Fruit fly (Drosophila melanogaster) whole organism, embryonic: Measurements from ENCODE around the gene Klp10A.

Experiments
- Atf3 ChIP-seq: fragments of 200-800 bp; sonication (Bioruptor generic); optimal IDR thresholded peaks from 3 replicates; lab custom pipeline; 2016; ENCODE audit warnings: missing biosample characterization, missing genetic modification characterization
- CG10147 ChIP-seq: fragments of 200-800 bp; sonication (Bioruptor generic); optimal IDR thresholded peaks from 2 replicates; lab custom pipeline; 2019; ENCODE audit warnings: missing biosample characterization, mild to moderate bottlenecking, missing genetic modification characterization, moderate library complexity
- CG10209 ChIP-seq: fragments of 200-800 bp; sonication (Bioruptor generic); optimal IDR thresholded peaks from 3 replicates; lab custom pipeline; 2017; ENCODE audit warnings: missing biosample characterization, mild to moderate bottlenecking, missing genetic modification characterization, missing genetic modification reagents
- CG11456 ChIP-seq: fragments of 200-800 bp; sonication (Bioruptor generic); IDR thresholded peaks from 3 replicates; pipeline ENCODE4 v1.3.6; 2022; ENCODE audit warnings: missing biosample characterization, missing genetic modification characterization
- CG12104 ChIP-seq: fragments of 200-800 bp; sonication (Bioruptor generic); optimal IDR thresholded peaks from 3 replicates; lab custom pipeline; 2016; ENCODE audit warnings: missing biosample characterization, missing genetic modification characterization
- CG13123 ChIP-seq: fragments of 200-800 bp; sonication (Bioruptor generic); optimal IDR thresholded peaks from 2 replicates; lab custom pipeline; 2016; ENCODE audit warnings: missing biosample characterization, missing genetic modification characterization
- CG16815 ChIP-seq: fragments of 200-800 bp; sonication (Bioruptor generic); optimal IDR thresholded peaks from 3 replicates; lab custom pipeline; 2017; ENCODE audit warnings: missing biosample characterization, mild to moderate bottlenecking, missing genetic modification characterization
- CG2678 ChIP-seq: fragments of 200-800 bp; sonication (Bioruptor generic); optimal IDR thresholded peaks from 3 replicates; lab custom pipeline; 2019; ENCODE audit warnings: missing biosample characterization, mild to moderate bottlenecking, missing genetic modification characterization, moderate library complexity
- CG32532 ChIP-seq: fragments of 200-800 bp; sonication (Bioruptor generic); IDR thresholded peaks from 2 replicates; pipeline ENCODE4 v1.3.6; 2022; ENCODE audit warnings: missing biosample characterization, missing genetic modification characterization
- CG34422 ChIP-seq: fragments of 200-800 bp; sonication (Bioruptor generic); IDR thresholded peaks from 3 replicates; pipeline ENCODE4 v1.3.6; 2022; ENCODE audit warnings: missing biosample characterization, missing genetic modification characterization
- CG42726 ChIP-seq: fragments of 200-800 bp; sonication (Bioruptor generic); IDR thresholded peaks from 2 replicates; pipeline ENCODE4 v1.3.6; 2022; ENCODE audit warnings: missing biosample characterization, missing genetic modification characterization; ENCODE audit not compliant: partially characterized antibody
- CG4282 ChIP-seq: fragments of 200-800 bp; sonication (Bioruptor generic); optimal IDR thresholded peaks from 2 replicates; lab custom pipeline; 2016; ENCODE audit warnings: missing biosample characterization, missing genetic modification characterization
- CG4328 ChIP-seq: fragments of 200-800 bp; sonication (Bioruptor generic); optimal IDR thresholded peaks from 3 replicates; lab custom pipeline; 2017; ENCODE audit warnings: missing biosample characterization, missing genetic modification reagents, missing genetic modification characterization
- CG4707 ChIP-seq: fragments of 200-800 bp; sonication (Bioruptor generic); optimal IDR thresholded peaks from 2 replicates; lab custom pipeline; 2018; ENCODE audit warnings: missing biosample characterization, mild to moderate bottlenecking, missing genetic modification characterization, moderate library complexity
- CG4820 ChIP-seq: fragments of 200-800 bp; sonication (Bioruptor generic); optimal IDR thresholded peaks from 3 replicates; lab custom pipeline; 2016; ENCODE audit warnings: missing biosample characterization, missing genetic modification characterization
- CG6254 ChIP-seq: fragments of 200-800 bp; sonication (Bioruptor generic); optimal IDR thresholded peaks from 3 replicates; lab custom pipeline; 2017; ENCODE audit warnings: mild to moderate bottlenecking, missing biosample characterization, missing genetic modification reagents, missing genetic modification characterization
- CG7271 ChIP-seq: fragments of 200-800 bp; sonication (Bioruptor generic); optimal IDR thresholded peaks from 2 replicates; lab custom pipeline; 2018; ENCODE audit warnings: missing biosample characterization, mild to moderate bottlenecking, missing genetic modification characterization, moderate library complexity
- CG7839 ChIP-seq: fragments of 200-800 bp; sonication (Bioruptor generic); optimal IDR thresholded peaks from 3 replicates; lab custom pipeline; 2018; ENCODE audit warnings: missing biosample characterization, mild to moderate bottlenecking, missing genetic modification characterization, moderate library complexity
- CG8924 ChIP-seq: fragments of 200-800 bp; optimal IDR thresholded peaks from 3 replicates; lab custom pipeline; 2019; ENCODE audit warnings: missing biosample characterization, mild to moderate bottlenecking, missing genetic modification characterization, moderate library complexity
- CG9876 ChIP-seq: fragments of 200-800 bp; sonication (Bioruptor generic); optimal IDR thresholded peaks from 2 replicates; lab custom pipeline; 2016; ENCODE audit warnings: missing biosample characterization, missing genetic modification characterization
- CrebB ChIP-seq: fragments of 200-800 bp; sonication (Bioruptor generic); optimal IDR thresholded peaks from 3 replicates; lab custom pipeline; 2018; ENCODE audit warnings: missing biosample characterization, mild to moderate bottlenecking, missing genetic modification characterization
- Dfd ChIP-seq, 2 experiments: fragments of >200 bp; optimal IDR thresholded peaks; 2 replicates each; lab custom pipeline; 2017; ENCODE audit warnings: missing biosample characterization in 2 of 2, missing genetic modification characterization in 2 of 2
- Dip3 ChIP-seq: fragments of 200-800 bp; sonication (Bioruptor generic); optimal IDR thresholded peaks from 3 replicates; lab custom pipeline; 2016; ENCODE audit warnings: missing biosample characterization, missing genetic modification characterization
- Dref ChIP-seq: fragments of 200-800 bp; sonication (Bioruptor generic); IDR thresholded peaks from 2 replicates; pipeline ENCODE4 v1.3.6; 2022; ENCODE audit warnings: missing biosample characterization, missing genetic modification characterization
- Ets65A ChIP-seq: fragments of 200-800 bp; sonication (Bioruptor generic); peaks from one replicate; lab custom pipeline; 2016; ENCODE audit warnings: missing biosample characterization, missing genetic modification characterization
- HHEX ChIP-seq: fragments of 200-800 bp; sonication (Bioruptor generic); optimal IDR thresholded peaks from 3 replicates; lab custom pipeline; 2017; ENCODE audit warnings: missing biosample characterization, mild to moderate bottlenecking, missing genetic modification characterization, missing genetic modification reagents
- Pdp1 ChIP-seq, 2 experiments: fragments of 200-800 bp; sonication (Bioruptor generic); optimal IDR thresholded peaks; 3 replicates each; lab custom pipeline; 2016; ENCODE audit warnings: missing biosample characterization in 2 of 2, missing genetic modification characterization in 2 of 2, mild to moderate bottlenecking in 1 of 2, moderate library complexity in 1 of 2
- Six4 ChIP-seq: fragments of 200-800 bp; sonication (Bioruptor generic); optimal IDR thresholded peaks from 2 replicates; lab custom pipeline; 2016; ENCODE audit warnings: missing biosample characterization, missing genetic modification characterization
- Trl ChIP-seq, 3 experiments: fragments of >200 bp in 2 of 3; fragments of 200-800 bp in 1 of 3; sonication (Bioruptor generic) in 1 of 3; optimal IDR thresholded peaks; 2 replicates in 1 of 3; 3 replicates in 2 of 3; lab custom pipeline; 2016 to 2017; ENCODE audit warnings: missing biosample characterization in 1 of 3, missing genetic modification characterization in 1 of 3
- Vsx1 ChIP-seq: fragments of 200-800 bp; sonication (Bioruptor generic); optimal IDR thresholded peaks from 2 replicates; lab custom pipeline; 2017; ENCODE audit warnings: missing biosample characterization, mild to moderate bottlenecking, missing genetic modification characterization, missing genetic modification reagents
- YL-1 ChIP-seq: fragments of 200-800 bp; sonication (Bioruptor generic); optimal IDR thresholded peaks from 3 replicates; lab custom pipeline; 2017; ENCODE audit warnings: missing biosample characterization, mild to moderate bottlenecking, missing genetic modification characterization
- bbx ChIP-seq: fragments of 200-800 bp; sonication (Bioruptor generic); IDR thresholded peaks from 2 replicates; pipeline ENCODE4 v1.3.6; 2022; ENCODE audit warnings: missing biosample characterization, missing genetic modification characterization; ENCODE audit not compliant: partially characterized antibody
- ind ChIP-seq: fragments of 200-800 bp; sonication (Bioruptor generic); optimal IDR thresholded peaks from 3 replicates; lab custom pipeline; 2016; ENCODE audit warnings: missing biosample characterization, missing genetic modification characterization
- luna ChIP-seq: fragments of 200-800 bp; sonication (Bioruptor generic); optimal IDR thresholded peaks from 2 replicates; lab custom pipeline; 2016; ENCODE audit warnings: missing biosample characterization, missing genetic modification characterization
- mirr ChIP-seq: fragments of 200-800 bp; sonication (Bioruptor generic); optimal IDR thresholded peaks from 3 replicates; lab custom pipeline; 2018; ENCODE audit warnings: missing biosample characterization, mild to moderate bottlenecking, missing genetic modification characterization
- nmo ChIP-seq: fragments of 200-800 bp; sonication (Bioruptor generic); optimal IDR thresholded peaks from 2 replicates; lab custom pipeline; 2018; ENCODE audit warnings: missing biosample characterization, mild to moderate bottlenecking, missing genetic modification characterization, moderate library complexity
- otp ChIP-seq: fragments of 200-800 bp; sonication (Bioruptor generic); IDR thresholded peaks from 3 replicates; pipeline ENCODE4, ENCODE4 v1.3.6; 2022; ENCODE audit warnings: missing biosample characterization, missing genetic modification characterization
- peb ChIP-seq: fragments of 200-800 bp; sonication (Bioruptor generic); IDR thresholded peaks from 2 replicates; pipeline ENCODE4 v1.3.6; 2022; ENCODE audit warnings: missing biosample characterization, missing genetic modification characterization
- psq ChIP-seq: fragments of 200-800 bp; sonication (Bioruptor generic); optimal IDR thresholded peaks from 2 replicates; lab custom pipeline; 2017; ENCODE audit warnings: missing biosample characterization, missing genetic modification characterization
- ranshi ChIP-seq: fragments of 200-800 bp; sonication (Bioruptor generic); IDR thresholded peaks from 2 replicates; pipeline ENCODE4 v1.3.6; 2022; ENCODE audit warnings: missing biosample characterization, missing genetic modification characterization
- shn ChIP-seq: fragments of 200-800 bp; sonication (Bioruptor generic); optimal IDR thresholded peaks from 3 replicates; lab custom pipeline; 2016; ENCODE audit warnings: missing biosample characterization, missing genetic modification characterization
- sim ChIP-seq: fragments of 200-800 bp; sonication (Bioruptor generic); IDR thresholded peaks from 2 replicates; pipeline ENCODE4 v1.3.6; 2022; ENCODE audit warnings: missing biosample characterization, missing genetic modification characterization
- sisA ChIP-seq: fragments of 200-800 bp; sonication (Bioruptor generic); IDR thresholded peaks from 2 replicates; pipeline ENCODE4 v1.3.6; 2022; ENCODE audit warnings: missing biosample characterization, missing genetic modification characterization
- slou ChIP-seq: fragments of 200-800 bp; sonication (Bioruptor generic); optimal IDR thresholded peaks from 3 replicates; lab custom pipeline; 2016; ENCODE audit warnings: missing biosample characterization, missing genetic modification characterization
- so ChIP-seq: fragments of 200-800 bp; sonication (Bioruptor generic); IDR thresholded peaks from 3 replicates; pipeline ENCODE4 v1.3.6; 2022; ENCODE audit warnings: missing biosample characterization, missing genetic modification characterization
- tap ChIP-seq: fragments of 200-800 bp; optimal IDR thresholded peaks from 3 replicates; lab custom pipeline; 2019; ENCODE audit warnings: missing biosample characterization, mild to moderate bottlenecking, missing genetic modification characterization, moderate library complexity
- tgo ChIP-seq: fragments of 200-800 bp; sonication (Bioruptor generic); IDR thresholded peaks from 3 replicates; pipeline ENCODE4 v1.3.6; 2022; ENCODE audit warnings: missing biosample characterization, missing genetic modification characterization
- twi ChIP-seq: fragments of 200-800 bp; optimal IDR thresholded peaks from 2 replicates; lab custom pipeline; 2019; ENCODE audit warnings: missing biosample characterization, mild to moderate bottlenecking, missing genetic modification characterization, moderate library complexity
- vnd ChIP-seq: fragments of 200-800 bp; sonication (Bioruptor generic); IDR thresholded peaks from 3 replicates; pipeline ENCODE4 v1.3.6; 2022; ENCODE audit warnings: missing biosample characterization, missing genetic modification characterization; ENCODE audit not compliant: partially characterized antibody
- zf30C ChIP-seq: fragments of 200-800 bp; sonication (Bioruptor generic); optimal IDR thresholded peaks from 3 replicates; lab custom pipeline; 2018; ENCODE audit warnings: missing biosample characterization, mild to moderate bottlenecking, missing genetic modification characterization

The Klp10A gene

dm6 chrX:11137566-11138186 lies 758 bp upstream of the Klp10A start, which contains the start of gene CDK2AP1 (continued):
- TF ChIP-seq sisA (no peak), CG4820 (GFP tag; lab: Kevin White, UChicago) (no peak), CG6254 (GFP tag; lab: Kevin White, UChicago) (no peak), Atf3 (GFP tag; lab: Kevin White, UChicago) (peak; percentile 48), CG9876 (GFP tag; lab: Kevin White, UChicago) (no peak), psq (GFP tag; lab: Kevin White, UChicago) (no peak), CG34422 (no peak), Dref (GFP tag; lab: Robert Waterston, UW) (peak; percentile 89), CG4282 (GFP tag; lab: Kevin White, UChicago) (no peak), CG7839 (peak; percentile 26), CG32532 (peak; percentile 24), luna (GFP tag; lab: Kevin White, UChicago) (no peak), CG10209 (GFP tag; lab: Kevin White, UChicago) (no peak), tap (tag; lab: Kevin White, UChicago) (no peak), Six4 (GFP tag; lab: Kevin White, UChicago) (no peak), CG16815 (GFP tag; lab: Kevin White, UChicago) (no peak), zf30C (no peak), CG4328 (no peak), YL-1 (GFP tag; lab: Kevin White, UChicago) (peak; percentile 14), CG4707 (GFP tag; lab: Kevin White, UChicago) (no peak), ranshi (GFP tag; lab: Robert Waterston, UW) (0 out of 2 replicates have a peak, but pooled peaks have one; percentile 29), CG7271 (tag; lab: Kevin White, UChicago) (no peak), HHEX (GFP tag; lab: Kevin White, UChicago) (no peak), CG11456 (GFP tag; lab: Robert Waterston, UW) (no peak), CG13123 (GFP tag; lab: Kevin White, UChicago) (no peak), CrebB (no peak), CG2678 (tag; lab: Kevin White, UChicago) (peak; percentile 35), otp (0 out of 3 replicates have a peak, but pooled peaks have one; percentile 18), vnd (GFP tag; lab: Robert Waterston, UW) (peak; percentile 70), sim (GFP tag; lab: Robert Waterston, UW) (no peak), Ets65A (GFP tag; lab: Kevin White, UChicago) (peak; percentile 82), Dip3 (GFP tag; lab: Kevin White, UChicago) (no peak), CG10147 (GFP tag; lab: Kevin White, UChicago) (no peak), so (peak; percentile 51; the same call in 2 of the 3 replicates), Dfd (GFP tag; optimal IDR thresholded peaks at IDR 0.05; lab: Kevin White, UChicago) (peak in 1 of 2 experiments; percentile 55), Vsx1 (GFP tag; lab: Kevin White, UChicago) (no peak), CG12104 (no peak), Pdp1 (GFP tag; optimal IDR thresholded peaks at IDR 0.05; lab: Kevin White, UChicago) (peak; percentile 20 to 46), mirr (no peak), tgo (GFP tag; lab: Robert Waterston, UW) (no peak), shn (GFP tag; lab: Kevin White, UChicago) (peak; percentile 43), twi (tag; lab: Kevin White, UChicago) (no peak), ind (peak; percentile 18), nmo (GFP tag; lab: Kevin White, UChicago) (peak; percentile 36), Trl (optimal IDR thresholded peaks at IDR 0.05; lab: Kevin White, UChicago) (no peak), Trl (GFP tag; optimal IDR thresholded peaks at IDR 0.05; lab: Kevin White, UChicago) (no peak), CG42726 (GFP tag; lab: Robert Waterston, UW) (no peak; the same call in 1 of the 2 replicates), peb (no peak), slou (no peak), CG8924 (tag; lab: Kevin White, UChicago) (peak; percentile 31), bbx (GFP tag; lab: Robert Waterston, UW) (peak; percentile 83)
